Worm (Caenorhabditis elegans): ENCODE results near the gene cwp-2.
A peak's percentile ranks its signal among the peaks of the same experiment; 100 is the strongest.

cwp-2 gene

ce11 chrV:4865364-4865763 is 22.9 kb upstream of the cwp-2 start, which contains the start of gene srd-32:
srd-32 (plus strand) TSS chrV:4865664.
- no peak for TF ChIP-seq fax-1 (tag; optimal IDR thresholded peaks at IDR 0.05)
- TF ChIP-seq lim-6 (tag; optimal IDR thresholded peaks at IDR 0.05): no peak
- TF ChIP-seq pag-3 (tag; optimal IDR thresholded peaks at IDR 0.05; ENCODE audit: borderline replicate concordance): no peak
- no peak for TF ChIP-seq fkh-6 (tag; optimal IDR thresholded peaks at IDR 0.05)
- no peak for TF ChIP-seq sox-4 (tag; optimal IDR thresholded peaks at IDR 0.05)
- no peak for TF ChIP-seq nfya-1 (tag; optimal IDR thresholded peaks at IDR 0.05)
- no peak for TF ChIP-seq hlh-13 (GFP tag; optimal IDR thresholded peaks at IDR 0.05)
- TF ChIP-seq unc-55 (GFP tag; optimal IDR thresholded peaks at IDR 0.05): no peak
- no peak for TF ChIP-seq ama-1 (optimal IDR thresholded peaks at IDR 0.05)
- TF ChIP-seq ceh-34 (tag; optimal IDR thresholded peaks at IDR 0.05): no peak
- TF ChIP-seq ceh-24 (tag; optimal IDR thresholded peaks at IDR 0.05): no peak
- TF ChIP-seq nhr-11 (tag; optimal IDR thresholded peaks at IDR 0.05): no peak
- TF ChIP-seq nhr-232 (tag; optimal IDR thresholded peaks at IDR 0.05): no peak
- TF ChIP-seq eyg-1 (tag; optimal IDR thresholded peaks at IDR 0.05): no peak
- TF ChIP-seq unc-3 (GFP tag; conservative IDR thresholded peaks at IDR 0.05): no peak
- no peak for TF ChIP-seq unc-3 (tag; optimal IDR thresholded peaks at IDR 0.05)

- TF ChIP-seq ceh-2 (tag; optimal IDR thresholded peaks at IDR 0.05) (no peak), hlh-13 (GFP tag; optimal IDR thresholded peaks at IDR 0.05) (no peak), ceh-31 (tag; optimal IDR thresholded peaks at IDR 0.05) (no peak), ttx-3 (tag; optimal IDR thresholded peaks at IDR 0.05) (no peak), T23F11.4 (GFP tag; optimal IDR thresholded peaks at IDR 0.05) (no peak), unc-42 (tag; optimal IDR thresholded peaks at IDR 0.05) (no peak), lin-11 (tag; optimal IDR thresholded peaks at IDR 0.05) (no peak), ahr-1 (tag; optimal IDR thresholded peaks at IDR 0.05) (no peak), ceh-22 (tag; optimal IDR thresholded peaks at IDR 0.05) (no peak), elt-4 (tag; optimal IDR thresholded peaks at IDR 0.05) (no peak), pag-3 (tag; optimal IDR thresholded peaks at IDR 0.05; ENCODE audit: borderline replicate concordance) (no peak), ets-4 (tag; optimal IDR thresholded peaks at IDR 0.05) (no peak), ceh-24 (tag; optimal IDR thresholded peaks at IDR 0.05) (no peak), tbx-7 (tag; optimal IDR thresholded peaks at IDR 0.05) (no peak), fax-1 (tag; optimal IDR thresholded peaks at IDR 0.05) (no peak), unc-3 (GFP tag; conservative IDR thresholded peaks at IDR 0.05) (no peak), unc-3 (tag; optimal IDR thresholded peaks at IDR 0.05) (no peak)
Measured at ce11 chrV:4864330-4864729, 21.9 kb upstream of the cwp-2 start.

ce11 chrV:4862737-4863136 is 20.3 kb upstream of the cwp-2 start, which contains the start of gene C37H5.13:
C37H5.13 (minus strand) TSS chrV:4862965.
- peak; percentile 16 for TF ChIP-seq unc-55 (GFP tag; optimal IDR thresholded peaks at IDR 0.05)
- TF ChIP-seq pha-2 (tag; optimal IDR thresholded peaks at IDR 0.05): no peak

ce11 chrV:4860525-4860924 is 18.1 kb upstream of the cwp-2 start:
- TF ChIP-seq ceh-31 (tag; optimal IDR thresholded peaks at IDR 0.05) (peak; percentile 34), nhr-11 (tag; optimal IDR thresholded peaks at IDR 0.05) (no peak), nfya-1 (tag; optimal IDR thresholded peaks at IDR 0.05) (peak; percentile 43), ceh-18 (tag; optimal IDR thresholded peaks at IDR 0.05) (peak; percentile 25), gmeb-2 (tag; optimal IDR thresholded peaks at IDR 0.05) (no peak), C38D4.7 (GFP tag; optimal IDR thresholded peaks at IDR 0.05) (no peak), sox-2 (GFP tag; IDR thresholded peaks at IDR 0.05) (no peak), tbx-2 (tag; optimal IDR thresholded peaks at IDR 0.05) (peak; percentile 21), unc-42 (tag; optimal IDR thresholded peaks at IDR 0.05) (peak; percentile 37), hlh-6 (tag; optimal IDR thresholded peaks at IDR 0.05) (peak; percentile 28), unc-55 (GFP tag; optimal IDR thresholded peaks at IDR 0.05) (peak; percentile 39), F13H6.1 (tag; optimal IDR thresholded peaks at IDR 0.05) (no peak), dve-1 (tag; optimal IDR thresholded peaks at IDR 0.05) (no peak), ceh-48 (tag; optimal IDR thresholded peaks at IDR 0.05) (no peak), ref-2 (tag; optimal IDR thresholded peaks at IDR 0.05) (peak; percentile 12)

Measured in whole organism, late embryonic.